Worm (Caenorhabditis elegans) whole organism, L3 larva: Measurements from ENCODE around the gene pqn-8.

ENCODE experiments used
- eor-1 ChIP-seq, 2 experiments: fragments of 150-350 bp; optimal IDR thresholded peaks; 2 replicates each; lab custom pipeline; 2014 to 2018; ENCODE audit warnings: missing biosample characterization in 2 of 2, missing genetic modification characterization in 2 of 2
- fos-1 ChIP-seq: fragments of 150-350 bp; optimal IDR thresholded peaks from 2 replicates; lab custom pipeline; 2014; ENCODE audit warnings: missing biosample characterization, missing genetic modification characterization
- lin-39 ChIP-seq: fragments of 150-350 bp; optimal IDR thresholded peaks from 2 replicates; lab custom pipeline; 2018; ENCODE audit warnings: missing biosample characterization, missing genetic modification reagents, missing genetic modification characterization
- nhr-25 ChIP-seq: sonication (generic microtip); optimal IDR thresholded peaks from 2 replicates; lab custom pipeline; 2017; ENCODE audit warnings: missing biosample characterization, missing genetic modification characterization
- snpc-4 ChIP-seq: fragments of 150-350 bp; optimal IDR thresholded peaks from 2 replicates; lab custom pipeline; 2014; ENCODE audit warnings: missing biosample characterization, missing genetic modification characterization

DNA sequence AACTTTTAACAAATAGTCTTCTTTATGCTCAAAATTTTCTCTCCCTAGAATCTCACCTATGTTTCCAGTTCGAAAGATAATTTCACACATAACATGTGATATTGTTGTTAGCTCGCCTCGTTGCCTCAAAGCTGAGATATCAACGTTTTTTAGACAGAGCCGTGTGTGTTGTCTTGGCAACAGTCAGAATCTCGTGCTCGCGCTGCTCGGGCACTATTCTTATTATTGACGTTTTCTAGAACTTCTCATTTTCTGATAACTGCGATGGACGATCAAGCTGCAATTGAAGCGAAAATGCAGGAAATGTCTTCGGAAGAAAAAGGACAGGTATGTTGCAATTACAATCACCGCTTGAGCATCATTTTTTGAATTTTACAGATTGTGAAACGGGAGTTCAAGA lies 38.0 kb upstream of the pqn-8 start, which contains the start of gene xbx-3:
- TF ChIP-seq fos-1 (tag; lab: Kevin White, UChicago) (no peak), lin-39 (tag; lab: Kevin White, UChicago) (no peak), eor-1 (tag; optimal IDR thresholded peaks at IDR 0.05; lab: Kevin White, UChicago) (no peak), snpc-4 (tag; lab: Kevin White, UChicago) (no peak), nhr-25 (tag; lab: Kevin White, UChicago) (no peak)
